Worm (Caenorhabditis elegans) whole organism, L4 larva: ENCODE results near the gene C17H11.5.
"Not testable (repeated sequence)": the region's sequence is repeated elsewhere in the genome, so short reads cannot be mapped to it uniquely, and the experiment has no call there.

Source experiments
- F10B5.3 ChIP-seq: sonication (generic microtip); optimal IDR thresholded peaks from 2 replicates; lab custom pipeline; 2016; ENCODE audit warnings: mild to moderate bottlenecking, missing genetic modification characterization, missing compliant biosample characterization
- F26F4.8 ChIP-seq: fragments of 200-800 bp; sonication (Bioruptor generic); conservative IDR thresholded peaks from 2 replicates; pipeline ENCODE4 v1.3.6; 2022; ENCODE audit warnings: missing genetic modification characterization, missing compliant biosample characterization
- F37D6.2 ChIP-seq: sonication (generic microtip); optimal IDR thresholded peaks from 2 replicates; lab custom pipeline; 2016; ENCODE audit warnings: mild to moderate bottlenecking, missing genetic modification characterization, missing compliant biosample characterization
- R02D3.7 ChIP-seq: fragments of 150-350 bp; sonication (generic microtip); optimal IDR thresholded peaks from 3 replicates; lab custom pipeline; 2014; ENCODE audit warnings: missing biosample characterization, missing genetic modification characterization
- T26A8.4 ChIP-seq: fragments of 200-800 bp; sonication (Bioruptor generic); IDR thresholded peaks from 2 replicates; pipeline ENCODE4 v1.3.6; 2022; ENCODE audit warnings: missing genetic modification characterization, missing compliant biosample characterization
- Y105C5A.15 ChIP-seq: fragments of 200-800 bp; sonication (Bioruptor generic); IDR thresholded peaks from 2 replicates; pipeline ENCODE4 v1.3.6; 2022; ENCODE audit warnings: missing genetic modification characterization, missing compliant biosample characterization
- Y48G9A.11 ChIP-seq: fragments of 200-800 bp; sonication (Bioruptor generic); IDR thresholded peaks from 2 replicates; pipeline ENCODE4 v1.3.6; 2022; ENCODE audit warnings: missing genetic modification reagents, missing genetic modification characterization, missing compliant biosample characterization
- Y5F2A.4 ChIP-seq: fragments of 200-800 bp; sonication (Bioruptor generic); optimal IDR thresholded peaks from 2 replicates; lab custom pipeline; 2018; ENCODE audit warnings: mild to moderate bottlenecking, missing genetic modification characterization, missing compliant biosample characterization
- aly-2 ChIP-seq: sonication (generic microtip); optimal IDR thresholded peaks from 2 replicates; lab custom pipeline; 2018; ENCODE audit warnings: missing biosample characterization, missing genetic modification characterization
- ceh-28 ChIP-seq: fragments of 150-350 bp; optimal IDR thresholded peaks from 2 replicates; lab custom pipeline; 2014; ENCODE audit warnings: missing biosample characterization, missing genetic modification reagents, missing genetic modification characterization
- ceh-62 ChIP-seq: sonication (generic microtip); optimal IDR thresholded peaks from 2 replicates; lab custom pipeline; 2017; ENCODE audit warnings: missing biosample characterization, missing genetic modification characterization
- ces-1 ChIP-seq: fragments of 150-350 bp; sonication (generic microtip); optimal IDR thresholded peaks from 4 replicates; lab custom pipeline; 2014; ENCODE audit warnings: missing biosample characterization, missing genetic modification reagents, missing genetic modification characterization
- ctbp-1 ChIP-seq: fragments of 200-800 bp; sonication (Bioruptor generic); IDR thresholded peaks from 2 replicates; pipeline ENCODE4 v1.3.6; 2022; ENCODE audit warnings: missing genetic modification reagents, missing genetic modification characterization, missing compliant biosample characterization
- daf-16 ChIP-seq, 3 experiments: sonication (generic microtip); optimal IDR thresholded peaks; 2 replicates each; lab custom pipeline; 2016 to 2017; ENCODE audit warnings: missing genetic modification characterization in 3 of 3, missing genetic modification reagents in 3 of 3, mild to moderate bottlenecking in 2 of 3, missing compliant biosample characterization in 2 of 3, missing biosample characterization in 1 of 3, moderate library complexity in 1 of 3
- dmd-6 ChIP-seq: fragments of 200-800 bp; sonication (Bioruptor generic); IDR thresholded peaks from 2 replicates; pipeline ENCODE4 v1.3.6; 2022; ENCODE audit warnings: missing genetic modification reagents, missing genetic modification characterization, missing compliant biosample characterization
- dpl-1 ChIP-seq: fragments of 150-350 bp; optimal IDR thresholded peaks from 2 replicates; lab custom pipeline; 2014; ENCODE audit warnings: missing biosample characterization, missing genetic modification reagents, missing genetic modification characterization
- dve-1 ChIP-seq: sonication (generic microtip); optimal IDR thresholded peaks from 2 replicates; lab custom pipeline; 2017; ENCODE audit warnings: antibody characterized with exemption, mild to moderate bottlenecking, missing genetic modification characterization, missing compliant biosample characterization; ENCODE audit not compliant: insufficient read depth
- egl-43 ChIP-seq: fragments of 200-800 bp; sonication (Bioruptor generic); IDR thresholded peaks from 2 replicates; pipeline ENCODE4 v1.3.6; 2022; ENCODE audit warnings: missing genetic modification reagents, missing genetic modification characterization, missing compliant biosample characterization
- fos-1 ChIP-seq: fragments of 150-350 bp; optimal IDR thresholded peaks from 2 replicates; lab custom pipeline; 2014; ENCODE audit warnings: missing biosample characterization, missing genetic modification characterization
- gei-8 ChIP-seq: fragments of 200-800 bp; sonication (Bioruptor generic); optimal IDR thresholded peaks from 2 replicates; lab custom pipeline; 2018; ENCODE audit warnings: mild to moderate bottlenecking, missing genetic modification characterization, missing compliant biosample characterization
- hlh-11 ChIP-seq: fragments of 200-800 bp; sonication (Bioruptor generic); optimal IDR thresholded peaks from 2 replicates; lab custom pipeline; 2018; ENCODE audit warnings: mild to moderate bottlenecking, missing genetic modification characterization, missing compliant biosample characterization
- hmg-1.1 ChIP-seq: fragments of 200-800 bp; sonication (Bioruptor generic); IDR thresholded peaks from 2 replicates; pipeline ENCODE4 v1.3.6; 2022; ENCODE audit warnings: missing genetic modification reagents, missing genetic modification characterization, missing compliant biosample characterization
- jun-1 ChIP-seq: fragments of 150-350 bp; optimal IDR thresholded peaks from 2 replicates; lab custom pipeline; 2014; ENCODE audit warnings: missing biosample characterization, missing genetic modification reagents, missing genetic modification characterization
- lin-1 ChIP-seq: fragments of 200-800 bp; sonication (Bioruptor generic); IDR thresholded peaks from 2 replicates; pipeline ENCODE4 v1.3.6; 2022; ENCODE audit warnings: missing genetic modification reagents, missing genetic modification characterization, missing compliant biosample characterization
- lin-13 ChIP-seq: fragments of 150-350 bp; optimal IDR thresholded peaks from 2 replicates; lab custom pipeline; 2014; ENCODE audit warnings: missing biosample characterization, missing genetic modification reagents, missing genetic modification characterization
- lin-38 ChIP-seq: fragments of 200-800 bp; sonication (Bioruptor generic); IDR thresholded peaks from 2 replicates; pipeline ENCODE4 v1.3.6; 2022; ENCODE audit warnings: missing genetic modification reagents, missing genetic modification characterization, missing compliant biosample characterization
- lir-3 ChIP-seq: sonication (generic microtip); optimal IDR thresholded peaks from 2 replicates; lab custom pipeline; 2016; ENCODE audit warnings: mild to moderate bottlenecking, missing genetic modification characterization, missing compliant biosample characterization
- madf-5 ChIP-seq, 2 experiments: fragments of 200-800 bp; sonication (Bioruptor generic); IDR thresholded peaks; 2 replicates each; pipeline ENCODE4 v1.3.6; 2022; ENCODE audit warnings: missing compliant biosample characterization in 2 of 2, missing genetic modification characterization in 2 of 2
- madf-9 ChIP-seq: fragments of 200-800 bp; sonication (Bioruptor generic); conservative IDR thresholded peaks from 2 replicates; pipeline ENCODE4 v1.3.6; 2022; ENCODE audit warnings: missing genetic modification reagents, missing genetic modification characterization, missing compliant biosample characterization
- mdl-1 ChIP-seq, 2 experiments: fragments of 150-350 bp in 1 of 2; sonication (generic microtip) in 1 of 2; optimal IDR thresholded peaks; 2 replicates each; lab custom pipeline; 2014 to 2017; ENCODE audit warnings: missing biosample characterization in 2 of 2, missing genetic modification characterization in 2 of 2
- mdt-29 ChIP-seq: fragments of 200-800 bp; sonication (Bioruptor generic); IDR thresholded peaks from 2 replicates; pipeline ENCODE4 v1.3.6; 2022; ENCODE audit warnings: missing genetic modification reagents, missing genetic modification characterization, missing compliant biosample characterization
- mep-1 ChIP-seq: fragments of 150-350 bp; sonication (generic microtip); optimal IDR thresholded peaks from 3 replicates; lab custom pipeline; 2014; ENCODE audit warnings: missing biosample characterization, missing genetic modification characterization
- mxl-2 ChIP-seq: fragments of 200-800 bp; sonication (Bioruptor generic); conservative IDR thresholded peaks from 2 replicates; pipeline ENCODE4 v1.3.6; 2022; ENCODE audit warnings: missing genetic modification reagents, missing genetic modification characterization, missing compliant biosample characterization
- nhr-10 ChIP-seq: fragments of 150-350 bp; optimal IDR thresholded peaks from 2 replicates; lab custom pipeline; 2014; ENCODE audit warnings: missing biosample characterization, missing genetic modification characterization
- nhr-11 ChIP-seq: fragments of 150-350 bp; optimal IDR thresholded peaks from 2 replicates; lab custom pipeline; 2014; ENCODE audit warnings: missing biosample characterization, missing genetic modification characterization
- nhr-42 ChIP-seq: fragments of 200-800 bp; sonication (Bioruptor generic); IDR thresholded peaks from 2 replicates; pipeline ENCODE4 v1.3.6; 2022; ENCODE audit warnings: missing genetic modification characterization, missing compliant biosample characterization
- nhr-48 ChIP-seq: sonication (generic microtip); optimal IDR thresholded peaks from 2 replicates; lab custom pipeline; 2016; ENCODE audit warnings: mild to moderate bottlenecking, missing genetic modification characterization, missing compliant biosample characterization
- pha-4 ChIP-seq, 2 experiments: fragments of 150-350 bp in 1 of 2; fragments of 200-800 bp in 1 of 2; sonication (Bioruptor generic) in 1 of 2; IDR thresholded peaks in 1 of 2; optimal IDR thresholded peaks in 1 of 2; 2 replicates each; pipeline versions ENCODE4 v1.3.6 to Lab custom; 2014 to 2022; ENCODE audit warnings: missing genetic modification characterization in 2 of 2, missing genetic modification reagents in 2 of 2, missing biosample characterization in 1 of 2, missing compliant biosample characterization in 1 of 2
- pqm-1 ChIP-seq: sonication (generic microtip); optimal IDR thresholded peaks from 2 replicates; lab custom pipeline; 2017; ENCODE audit warnings: missing biosample characterization, missing genetic modification characterization
- rbr-2 ChIP-seq: sonication (generic microtip); optimal IDR thresholded peaks from 2 replicates; lab custom pipeline; 2016; ENCODE audit warnings: missing genotype, missing genetic modification characterization, missing compliant biosample characterization
- set-16 ChIP-seq: fragments of 200-800 bp; sonication (Bioruptor generic); IDR thresholded peaks from 2 replicates; pipeline ENCODE4 v1.3.6; 2022; ENCODE audit warnings: missing genetic modification reagents, missing genetic modification characterization, missing compliant biosample characterization
- snpc-1.2 ChIP-seq: fragments of 200-800 bp; sonication (Bioruptor generic); IDR thresholded peaks from 2 replicates; pipeline ENCODE4 v1.3.6; 2022; ENCODE audit warnings: missing genetic modification reagents, missing genetic modification characterization, missing compliant biosample characterization
- spr-1 ChIP-seq: sonication (generic microtip); optimal IDR thresholded peaks from 2 replicates; lab custom pipeline; 2016; ENCODE audit warnings: mild to moderate bottlenecking, missing genetic modification characterization, missing compliant biosample characterization
- tra-1 ChIP-seq: fragments of 200-800 bp; sonication (Bioruptor generic); IDR thresholded peaks from 2 replicates; pipeline ENCODE4 v1.3.6; 2022; ENCODE audit warnings: missing genetic modification reagents, missing genetic modification characterization, missing compliant biosample characterization
- unc-130 ChIP-seq: sonication (generic microtip); optimal IDR thresholded peaks from 2 replicates; lab custom pipeline; 2016; ENCODE audit warnings: missing genetic modification reagents, missing genetic modification characterization, missing compliant biosample characterization
- unc-62 ChIP-seq, 3 experiments: fragments of 150-350 bp in 1 of 3; sonication (generic microtip); optimal IDR thresholded peaks in 2 of 3; peaks in 1 of 3; 1 replicate in 1 of 3; 2 replicates in 2 of 3; lab custom pipeline; 2014 to 2017; ENCODE audit warnings: missing biosample characterization in 3 of 3, missing genetic modification characterization in 3 of 3, missing genetic modification reagents in 3 of 3, missing genotype in 1 of 3
- vab-7 ChIP-seq: fragments of 200-800 bp; sonication (Bioruptor generic); IDR thresholded peaks from 2 replicates; pipeline ENCODE4 v1.3.6; 2022; ENCODE audit warnings: missing genetic modification reagents, missing genetic modification characterization, missing compliant biosample characterization
- zag-1 ChIP-seq: fragments of 150-350 bp; optimal IDR thresholded peaks from 2 replicates; lab custom pipeline; 2014; ENCODE audit warnings: missing biosample characterization, missing genetic modification characterization

The C17H11.5 gene

ce11 chrX:8155969-8156368 lies 29.0 kb downstream of the C17H11.5 start (continued):
- TF ChIP-seq aly-2 (tag; lab: Kevin White, UChicago) (no peak), rbr-2 (tag; lab: Kevin White, UChicago) (no peak), F26F4.8 (GFP tag; lab: Robert Waterston, UW) (peak; percentile 77), spr-1 (no peak), nhr-11 (tag; lab: Kevin White, UChicago) (no peak), snpc-1.2 (0 out of 2 replicates have a peak, but pooled peaks have one; percentile 9), F37D6.2 (tag; lab: Kevin White, UChicago) (no peak), jun-1 (tag; lab: Kevin White, UChicago) (no peak), pqm-1 (tag; lab: Kevin White, UChicago) (no peak), R02D3.7 (tag; lab: Kevin White, UChicago) (no peak), unc-62 (GFP tag; optimal IDR thresholded peaks at IDR 0.05 in 1 of 2; lab: Kevin White, UChicago) (peak in 1 of 2 experiments; percentile 54), unc-62 (tag; optimal IDR thresholded peaks at IDR 0.05; lab: Kevin White, UChicago) (no peak), F10B5.3 (tag; lab: Kevin White, UChicago) (no peak), lin-38 (GFP tag; lab: Robert Waterston, UW) (peak; percentile 52), lir-3 (tag; lab: Kevin White, UChicago) (no peak), nhr-10 (tag; lab: Kevin White, UChicago) (no peak), Y5F2A.4 (GFP tag; lab: Kevin White, UChicago) (no peak), tra-1 (GFP tag; lab: Robert Waterston, UW) (peak; percentile 50; the same call in 1 of the 2 replicates), ces-1 (GFP tag; lab: Kevin White, UChicago) (no peak), madf-9 (GFP tag; lab: Robert Waterston, UW) (peak; percentile 60; the same call in 1 of the 2 replicates), hlh-11 (tag; lab: Kevin White, UChicago) (no peak), unc-130 (GFP tag; lab: Kevin White, UChicago) (no peak), vab-7 (GFP tag; lab: Robert Waterston, UW) (peak; percentile 68), fos-1 (tag; lab: Kevin White, UChicago) (no peak), lin-1 (GFP tag; lab: Robert Waterston, UW) (peak; percentile 66; the same call in 1 of the 2 replicates), zag-1 (tag; lab: Kevin White, UChicago) (no peak), set-16 (GFP tag; lab: Robert Waterston, UW) (peak; percentile 29; the same call in 1 of the 2 replicates), lin-13 (GFP tag; lab: Kevin White, UChicago) (no peak), mep-1 (no peak), ceh-62 (no peak), mdl-1 (tag; optimal IDR thresholded peaks at IDR 0.05; lab: Kevin White, UChicago) (no peak), ceh-28 (tag; lab: Kevin White, UChicago) (no peak), nhr-48 (no peak), Y48G9A.11 (GFP tag; lab: Robert Waterston, UW) (peak; percentile 26), madf-5 (GFP tag; IDR thresholded peaks at IDR 0.05; lab: Robert Waterston, UW) (peak in 1 of 2 experiments; percentile 78; a peak in 3 of 4 replicates), hmg-1.1 (peak; percentile 77), nhr-42 (GFP tag; lab: Robert Waterston, UW) (peak; percentile 66; the same call in 1 of the 2 replicates)

- TF ChIP-seq dve-1 (peak; percentile 18), lin-38 (GFP tag; lab: Robert Waterston, UW) (peak; percentile 60), egl-43 (GFP tag; lab: Robert Waterston, UW) (0 out of 2 replicates have a peak, but pooled peaks have one; percentile 55), Y105C5A.15 (GFP tag; lab: Robert Waterston, UW) (0 out of 2 replicates have a peak, but pooled peaks have one; percentile 16), mep-1 (peak; percentile 16), dpl-1 (peak; percentile 1), ctbp-1 (GFP tag; lab: Robert Waterston, UW) (peak; percentile 55; the same call in 1 of the 2 replicates), pha-4 (GFP tag; IDR thresholded peaks at IDR 0.05; lab: Robert Waterston, UW) (peak; percentile 41; the same call in 1 of the 2 replicates), dmd-6 (GFP tag; lab: Robert Waterston, UW) (0 out of 2 replicates have a peak, but pooled peaks have one; percentile 26), T26A8.4 (peak; percentile 54), mxl-2 (GFP tag; lab: Robert Waterston, UW) (peak; percentile 38; the same call in 1 of the 2 replicates), hmg-1.1 (peak; percentile 50), gei-8 (GFP tag; lab: Kevin White, UChicago) (peak; percentile 46), Y48G9A.11 (GFP tag; lab: Robert Waterston, UW) (peak; percentile 51; the same call in 1 of the 2 replicates), mdl-1 (tag; optimal IDR thresholded peaks at IDR 0.05; lab: Kevin White, UChicago) (peak; percentile 9 to 70), daf-16 (tag; optimal IDR thresholded peaks at IDR 0.05; lab: Kevin White, UChicago) (peak; percentile 12), mdt-29 (0 out of 2 replicates have a peak, but pooled peaks have one; percentile 57)
- not testable (repeated sequence) for TF ChIP-seq pha-4 (tag; optimal IDR thresholded peaks at IDR 0.05; lab: Kevin White, UChicago); daf-16 (GFP tag; optimal IDR thresholded peaks at IDR 0.05; lab: Kevin White, UChicago)
These were observed 29.5 kb downstream of the C17H11.5 start for ce11 chrX:8155447-8155877.
